In genomic region chrV:17089342-17089741, ce11 we compare ENCODE assay signal across 2 worm cellular contexts.
A peak's percentile ranks its signal among the peaks of the same experiment; 100 is the strongest.
TF ChIP-seq lines count a peak whose summit lies in the region.

Gene T05E12.6 (minus strand): TSS chrV:17089442.

TF ChIP-seq in whole organism, L3 larva, 47 proteins besides CTCF, POLR2A, EP300 and RAD21:
- peak; percentile 11 for TF ChIP-seq elt-2 (tag; optimal IDR thresholded peaks at IDR 0.05; lab: Kevin White, UChicago)
- TF ChIP-seq snpc-4 (tag; optimal IDR thresholded peaks at IDR 0.05; lab: Kevin White, UChicago): no peak
- TF ChIP-seq elt-1 (tag; optimal IDR thresholded peaks at IDR 0.05; lab: Kevin White, UChicago): no peak

TF ChIP-seq in whole organism, L4 larva, 104 proteins besides CTCF, POLR2A, EP300 and RAD21:
- TF ChIP-seq php-3 (GFP tag; IDR thresholded peaks at IDR 0.05; lab: Robert Waterston, UW) (peak; percentile 32; the same call in 1 of the 2 replicates), attf-4 (tag; optimal IDR thresholded peaks at IDR 0.05; lab: Kevin White, UChicago) (no peak)
